Worm (Caenorhabditis elegans): ENCODE results near the gene srx-108.

The srx-108 gene

ce11 chrII:3682770-3683234 lies 22.6 kb upstream of the srx-108 start, which contains the start of gene F19B10.1:
F19B10.1 (plus strand) TSS chrII:3683184.
- 0 out of 2 replicates have a peak, but pooled peaks have one; percentile 44 for TF ChIP-seq dox-1 (GFP tag; IDR thresholded peaks at IDR 0.05)
- no peak for TF ChIP-seq F33H1.4 (GFP tag; IDR thresholded peaks at IDR 0.05)
- TF ChIP-seq cebp-2 (GFP tag; IDR thresholded peaks at IDR 0.05), result no peak
- peak; percentile 66; the same call in 1 of the 2 replicates for TF ChIP-seq mcd-1 (GFP tag; IDR thresholded peaks at IDR 0.05)
- TF ChIP-seq tbp1 (GFP tag; optimal IDR thresholded peaks at IDR 0.05), result peak; percentile 37
- TF ChIP-seq dpl-1 (GFP tag; optimal IDR thresholded peaks at IDR 0.05), result peak; percentile 60
- peak; percentile 61 for TF ChIP-seq nhr-80 (tag; optimal IDR thresholded peaks at IDR 0.05)
- no peak for TF ChIP-seq lsy-27 (tag; optimal IDR thresholded peaks at IDR 0.05; ENCODE audit: borderline replicate concordance, insufficient read depth)
- no peak for TF ChIP-seq unc-130 (GFP tag; optimal IDR thresholded peaks at IDR 0.05)
- TF ChIP-seq lin-35 (GFP tag; optimal IDR thresholded peaks at IDR 0.05), result peak in 1 of 3 experiments; percentile 92
- no peak for TF ChIP-seq snpc-4 (GFP tag; optimal IDR thresholded peaks at IDR 0.05)
- peak in 1 of 4 experiments; percentile 62 for TF ChIP-seq snpc-4 (tag; optimal IDR thresholded peaks at IDR 0.05)
- peak; percentile 71; the same call in 1 of the 2 replicates for TF ChIP-seq nfyb-1 (GFP tag; IDR thresholded peaks at IDR 0.05)
- TF ChIP-seq nhr-120 (GFP tag; IDR thresholded peaks at IDR 0.05), result no peak
- TF ChIP-seq lin-54 (GFP tag; optimal IDR thresholded peaks at IDR 0.05), result peak; percentile 80
- peak; percentile 18 for TF ChIP-seq F23B12.7 (tag; optimal IDR thresholded peaks at IDR 0.05; ENCODE audit: insufficient read depth)
- no peak for TF ChIP-seq sea-2 (GFP tag; IDR thresholded peaks at IDR 0.05)
- 0 out of 2 replicates have a peak, but pooled peaks have one; percentile 31 for TF ChIP-seq Y53G8AR.9 (GFP tag; conservative IDR thresholded peaks at IDR 0.05)
- TF ChIP-seq let-607 (tag; optimal IDR thresholded peaks at IDR 0.05), result no peak
- TF ChIP-seq efl-1 (GFP tag; optimal IDR thresholded peaks at IDR 0.05), result peak; percentile 33
- TF ChIP-seq attf-5 (GFP tag; optimal IDR thresholded peaks at IDR 0.05), result peak; percentile 66

DNA sequence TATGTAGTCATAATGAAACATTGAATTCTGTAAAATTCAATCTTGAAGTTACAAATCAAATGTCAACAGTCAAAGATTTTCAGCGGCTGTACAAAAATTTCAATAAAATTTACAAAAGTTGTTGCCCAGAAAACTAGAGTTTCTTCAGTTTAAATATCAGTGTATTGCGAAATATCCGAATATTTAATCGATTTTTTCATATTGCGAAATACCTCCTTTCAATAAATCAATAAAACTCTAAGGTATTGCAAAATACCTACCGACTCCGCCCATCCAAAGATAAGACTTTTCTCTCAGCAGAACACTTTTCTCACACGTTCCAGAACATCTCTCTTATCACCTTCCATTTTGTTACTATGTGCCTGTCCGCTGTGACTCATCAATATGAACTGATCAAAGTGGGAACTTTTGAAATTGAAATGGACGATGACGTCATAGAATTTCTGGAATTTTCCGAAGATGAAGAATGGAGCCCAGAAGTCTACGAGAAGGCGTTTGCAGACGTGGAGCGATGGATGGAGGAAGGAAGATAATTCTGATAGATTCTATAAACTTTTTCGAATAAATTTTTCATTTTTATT lies 20.8 kb upstream of the srx-108 start:
- peak; percentile 95 for TF ChIP-seq cebp-1 (GFP tag; IDR thresholded peaks at IDR 0.05)
- TF ChIP-seq cebp-1 (tag; optimal IDR thresholded peaks at IDR 0.05), result peak; percentile 99
- no peak for TF ChIP-seq sdz-38 (tag; optimal IDR thresholded peaks at IDR 0.05)
- no peak for TF ChIP-seq lin-35 (GFP tag; optimal IDR thresholded peaks at IDR 0.05)
- peak; percentile 64 for TF ChIP-seq atf-7 (tag; optimal IDR thresholded peaks at IDR 0.05)
- TF ChIP-seq Y79H2A.3 (GFP tag; conservative IDR thresholded peaks at IDR 0.05), result no peak
- no peak for TF ChIP-seq D2030.7 (GFP tag; IDR thresholded peaks at IDR 0.05)
- no peak for TF ChIP-seq ets-4 (GFP tag; optimal IDR thresholded peaks at IDR 0.05)
- TF ChIP-seq mxl-1 (tag; optimal IDR thresholded peaks at IDR 0.05), result no peak
- no peak for TF ChIP-seq ztf-28 (GFP tag; IDR thresholded peaks at IDR 0.05)
- TF ChIP-seq athp-1 (tag; optimal IDR thresholded peaks at IDR 0.05), result no peak
- TF ChIP-seq ccch-3 (GFP tag; optimal IDR thresholded peaks at IDR 0.05), result no peak
- no peak for TF ChIP-seq fkh-3 (tag; optimal IDR thresholded peaks at IDR 0.05)
- TF ChIP-seq nhr-80 (tag; optimal IDR thresholded peaks at IDR 0.05), result peak; percentile 4
- no peak for TF ChIP-seq unc-62 (GFP tag; optimal IDR thresholded peaks at IDR 0.05)
- no peak for TF ChIP-seq lin-26 (GFP tag; IDR thresholded peaks at IDR 0.05)
- 0 out of 2 replicates have a peak, but pooled peaks have one; percentile 55 for TF ChIP-seq nfyb-1 (GFP tag; IDR thresholded peaks at IDR 0.05)
- no peak for TF ChIP-seq F37B4.10 (GFP tag; IDR thresholded peaks at IDR 0.05)
- TF ChIP-seq zim-3 (tag; optimal IDR thresholded peaks at IDR 0.05), result no peak
- no peak for TF ChIP-seq F10E7.11 (tag; optimal IDR thresholded peaks at IDR 0.05)
- TF ChIP-seq attf-6 (GFP tag; IDR thresholded peaks at IDR 0.05), result no peak
- no peak for TF ChIP-seq ceh-58 (GFP tag; IDR thresholded peaks at IDR 0.05)
- no peak for TF ChIP-seq rec-8 (tag; optimal IDR thresholded peaks at IDR 0.05)
- no peak for TF ChIP-seq F33H1.4 (GFP tag; IDR thresholded peaks at IDR 0.05)
- TF ChIP-seq F57A8.1 (GFP tag; optimal IDR thresholded peaks at IDR 0.05), result no peak
- no peak for TF ChIP-seq zfh-2 (GFP tag; conservative IDR thresholded peaks at IDR 0.05)
- TF ChIP-seq lin-54 (GFP tag; optimal IDR thresholded peaks at IDR 0.05), result no peak
- no peak for TF ChIP-seq ztf-25 (GFP tag; IDR thresholded peaks at IDR 0.05)
- no peak for TF ChIP-seq ceh-79 (tag; optimal IDR thresholded peaks at IDR 0.05)

Data from whole organism, young adult.